Fruit fly (Drosophila melanogaster): ENCODE results near the gene jdp.

DNA sequence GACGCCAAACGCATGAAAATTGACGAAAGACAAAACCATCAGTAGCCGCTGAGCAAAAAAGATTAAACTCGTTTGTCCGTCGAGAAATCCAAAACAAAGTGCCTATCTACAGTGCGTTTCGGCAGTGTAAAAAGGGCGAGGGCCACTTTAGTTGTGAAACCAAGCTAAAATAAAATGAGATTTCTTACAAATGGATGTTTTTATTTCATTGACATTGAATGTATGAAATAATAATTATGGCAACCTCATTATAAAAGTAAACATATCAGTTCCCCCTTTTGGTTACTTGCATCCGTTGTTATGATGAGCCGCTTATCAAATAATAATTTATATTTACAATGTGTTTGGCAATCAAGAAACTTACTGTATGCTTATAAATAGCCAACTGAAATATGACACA lies 37.6 kb upstream of the jdp start:
- TF ChIP-seq gl (tag; optimal IDR thresholded peaks at IDR 0.05) = no peak
- TF ChIP-seq Snoo (tag; optimal IDR thresholded peaks at IDR 0.05) = no peak
- TF ChIP-seq CG17806 (tag; optimal IDR thresholded peaks at IDR 0.05) = no peak
- TF ChIP-seq D1 (tag; optimal IDR thresholded peaks at IDR 0.05) = no peak
- TF ChIP-seq Pif1B (GFP tag; optimal IDR thresholded peaks at IDR 0.05) = no peak
- TF ChIP-seq CG14655 (GFP tag; optimal IDR thresholded peaks at IDR 0.05) = peak; percentile 6
- no peak for TF ChIP-seq CG12605 (GFP tag; IDR thresholded peaks at IDR 0.05)
- TF ChIP-seq CG34367 (tag; optimal IDR thresholded peaks at IDR 0.05) = no peak
- TF ChIP-seq CG15710 (tag; optimal IDR thresholded peaks at IDR 0.05) = no peak
- TF ChIP-seq CG8301 (tag; optimal IDR thresholded peaks at IDR 0.05) = no peak
